Worm (Caenorhabditis elegans): ENCODE results near the gene lmd-5.

DNA sequence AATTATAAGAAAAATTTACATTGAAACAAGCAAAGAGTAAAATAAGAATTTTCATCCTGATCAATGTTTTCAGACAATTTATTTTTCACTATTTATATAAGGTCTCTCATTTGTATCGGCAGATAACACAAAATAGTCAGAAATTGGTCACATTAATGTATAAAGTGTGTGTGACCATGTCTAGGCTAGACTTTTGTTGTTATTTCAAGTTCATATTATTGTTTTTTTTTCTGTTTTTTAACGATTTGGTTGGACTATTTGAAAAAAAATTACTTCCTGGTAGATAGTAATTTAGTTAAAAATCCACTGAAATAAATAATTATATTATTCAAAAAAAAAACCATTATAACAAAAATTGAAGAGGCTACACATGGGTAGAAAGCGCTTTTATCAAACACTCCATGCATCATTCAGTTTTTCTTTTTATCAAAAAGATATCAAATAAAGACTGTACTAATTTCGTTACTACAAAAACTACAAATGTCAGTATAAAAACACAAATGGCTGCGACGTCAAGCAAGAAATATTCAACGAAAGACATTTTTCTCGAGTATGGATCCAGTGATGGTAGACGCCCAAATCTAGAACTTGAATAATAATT is 21.9 kb downstream of the lmd-5 start, which contains the start of gene ugt-37:
- TF ChIP-seq ama-1 (optimal IDR thresholded peaks at IDR 0.05) (no peak), pes-1 (GFP tag; IDR thresholded peaks at IDR 0.05) (no peak), hnd-1 (tag; optimal IDR thresholded peaks at IDR 0.05) (no peak), tbx-11 (GFP tag; IDR thresholded peaks at IDR 0.05) (no peak), aly-1 (tag; optimal IDR thresholded peaks at IDR 0.05) (no peak)

All from whole organism, early embryonic.